Fruit fly (Drosophila melanogaster) whole organism, adult: ENCODE results near the gene SecCl.

Experiments used
- CG11617 ChIP-seq: fragments of 200-800 bp; sonication (Bioruptor generic); optimal IDR thresholded peaks from 2 replicates; lab custom pipeline; 2017; ENCODE audit warnings: mild to moderate bottlenecking, missing biosample characterization, missing genetic modification reagents, missing genetic modification characterization
- CG12768 ChIP-seq: fragments of 200-800 bp; sonication (Bioruptor generic); optimal IDR thresholded peaks from 2 replicates; lab custom pipeline; 2017; ENCODE audit warnings: missing biosample characterization, missing genetic modification characterization, mild to moderate bottlenecking, moderate library complexity, missing genetic modification reagents
- CG14711 ChIP-seq: fragments of 200-800 bp; sonication (Bioruptor generic); optimal IDR thresholded peaks from 2 replicates; lab custom pipeline; 2018; ENCODE audit warnings: missing biosample characterization, mild to moderate bottlenecking, missing genetic modification characterization, moderate library complexity
- CG1620 ChIP-seq: fragments of 200-800 bp; sonication (Bioruptor generic); optimal IDR thresholded peaks from 2 replicates; lab custom pipeline; 2016; ENCODE audit warnings: missing biosample characterization, missing genetic modification characterization
- CG33017 ChIP-seq: fragments of 200-800 bp; sonication (Bioruptor generic); optimal IDR thresholded peaks from 2 replicates; lab custom pipeline; 2018; ENCODE audit warnings: missing biosample characterization, mild to moderate bottlenecking, missing genetic modification characterization, moderate library complexity
- CG5204 ChIP-seq: fragments of 200-800 bp; sonication (Bioruptor generic); optimal IDR thresholded peaks from 2 replicates; lab custom pipeline; 2016; ENCODE audit warnings: missing biosample characterization, missing genetic modification characterization
- CG7045 ChIP-seq: fragments of 200-800 bp; sonication (Bioruptor generic); optimal IDR thresholded peaks from 2 replicates; lab custom pipeline; 2017; ENCODE audit warnings: missing biosample characterization, mild to moderate bottlenecking, missing genetic modification characterization
- CG7101 ChIP-seq: fragments of 200-800 bp; sonication (Bioruptor generic); optimal IDR thresholded peaks from 2 replicates; lab custom pipeline; 2018; ENCODE audit warnings: missing biosample characterization, mild to moderate bottlenecking, missing genetic modification characterization, moderate library complexity
- Clk ChIP-seq: fragments of 200-800 bp; sonication (Bioruptor generic); optimal IDR thresholded peaks from 2 replicates; lab custom pipeline; 2017; ENCODE audit warnings: missing biosample characterization, missing genetic modification characterization
- Crg-1 ChIP-seq: fragments of 200-800 bp; sonication (Bioruptor generic); optimal IDR thresholded peaks from 2 replicates; lab custom pipeline; 2016; ENCODE audit warnings: missing biosample characterization, missing genetic modification characterization
- Hr96 ChIP-seq: fragments of 200-800 bp; sonication (Bioruptor generic); optimal IDR thresholded peaks from 2 replicates; lab custom pipeline; 2016; ENCODE audit warnings: missing biosample characterization, missing genetic modification characterization
- Mnt ChIP-seq: fragments of 200-800 bp; sonication (Bioruptor generic); optimal IDR thresholded peaks from 2 replicates; lab custom pipeline; 2016; ENCODE audit warnings: missing biosample characterization, mild to moderate bottlenecking, missing genetic modification characterization
- bab1 ChIP-seq: fragments of 200-800 bp; sonication (Bioruptor generic); optimal IDR thresholded peaks from 3 replicates; lab custom pipeline; 2019; ENCODE audit warnings: missing biosample characterization, mild to moderate bottlenecking, missing genetic modification characterization, moderate library complexity
- cic ChIP-seq: fragments of 200-800 bp; sonication (Bioruptor generic); optimal IDR thresholded peaks from 2 replicates; lab custom pipeline; 2017; ENCODE audit warnings: missing biosample characterization, mild to moderate bottlenecking, missing genetic modification characterization, moderate library complexity
- cnc ChIP-seq, 2 experiments: fragments of >200 bp; optimal IDR thresholded peaks; 2 replicates each; lab custom pipeline; 2017
- kay ChIP-seq: fragments of 200-800 bp; sonication (Bioruptor generic); peaks from one replicate; lab custom pipeline; 2016; ENCODE audit warnings: missing biosample characterization, missing genetic modification characterization, borderline replicate concordance
- ovo ChIP-seq: fragments of 200-800 bp; sonication (Bioruptor generic); optimal IDR thresholded peaks from 2 replicates; lab custom pipeline; 2016; ENCODE audit warnings: missing biosample characterization, missing genetic modification characterization
- pad ChIP-seq: fragments of 200-800 bp; sonication (Bioruptor generic); optimal IDR thresholded peaks from 3 replicates; lab custom pipeline; 2017; ENCODE audit warnings: missing biosample characterization, missing genetic modification characterization, mild to moderate bottlenecking, moderate library complexity, missing genetic modification reagents
- tj ChIP-seq: fragments of 200-800 bp; sonication (Bioruptor generic); optimal IDR thresholded peaks from 3 replicates; lab custom pipeline; 2017; ENCODE audit warnings: missing biosample characterization, mild to moderate bottlenecking, missing genetic modification characterization, moderate library complexity
- toe ChIP-seq: fragments of 200-800 bp; sonication (Bioruptor generic); optimal IDR thresholded peaks from 2 replicates; lab custom pipeline; 2016; ENCODE audit warnings: missing biosample characterization, missing genetic modification characterization

Gene SecCl

dm6 chr3L:17470110-17470509, at the start of gene SecCl:
TSS of gene SecCl (plus strand) at chr3L:17470127.
- TF ChIP-seq Mnt (no peak), ovo (GFP tag; lab: Kevin White, UChicago) (no peak), Crg-1 (GFP tag; lab: Kevin White, UChicago) (no peak), cic (GFP tag; lab: Kevin White, UChicago) (no peak), cnc (optimal IDR thresholded peaks at IDR 0.05; lab: Kevin White, UChicago) (no peak), CG7045 (GFP tag; lab: Kevin White, UChicago) (no peak), Hr96 (GFP tag; lab: Kevin White, UChicago) (no peak), pad (GFP tag; lab: Kevin White, UChicago) (no peak), tj (GFP tag; lab: Kevin White, UChicago) (no peak), kay (GFP tag; lab: Kevin White, UChicago) (no peak), CG5204 (GFP tag; lab: Kevin White, UChicago) (no peak), CG1620 (no peak), toe (GFP tag; lab: Kevin White, UChicago) (no peak), bab1 (GFP tag; lab: Kevin White, UChicago) (no peak), CG14711 (tag; lab: Kevin White, UChicago) (no peak), CG12768 (GFP tag; lab: Kevin White, UChicago) (no peak)

dm6 chr3L:17420610-17421194, 49.2 kb upstream of the SecCl start:
- TF ChIP-seq CG12768 (GFP tag; lab: Kevin White, UChicago) (no peak), CG33017 (tag; lab: Kevin White, UChicago) (no peak), toe (GFP tag; lab: Kevin White, UChicago) (no peak), ovo (GFP tag; lab: Kevin White, UChicago) (no peak), bab1 (GFP tag; lab: Kevin White, UChicago) (no peak), cnc (optimal IDR thresholded peaks at IDR 0.05; lab: Kevin White, UChicago) (no peak), CG7101 (no peak), Clk (GFP tag; lab: Kevin White, UChicago) (no peak), tj (GFP tag; lab: Kevin White, UChicago) (no peak), cic (GFP tag; lab: Kevin White, UChicago) (no peak), CG14711 (tag; lab: Kevin White, UChicago) (no peak), CG11617 (GFP tag; lab: Kevin White, UChicago) (no peak), CG1620 (no peak), CG5204 (GFP tag; lab: Kevin White, UChicago) (no peak), Crg-1 (GFP tag; lab: Kevin White, UChicago) (no peak), CG7045 (GFP tag; lab: Kevin White, UChicago) (no peak), pad (GFP tag; lab: Kevin White, UChicago) (no peak)

- TF ChIP-seq CG7101 (peak; percentile 3), bab1 (GFP tag; lab: Kevin White, UChicago) (peak; percentile 59), tj (GFP tag; lab: Kevin White, UChicago) (peak; percentile 82), Mnt (peak; percentile 45), CG12768 (GFP tag; lab: Kevin White, UChicago) (peak; percentile 18), cnc (optimal IDR thresholded peaks at IDR 0.05; lab: Kevin White, UChicago) (no peak), CG7045 (GFP tag; lab: Kevin White, UChicago) (no peak), kay (GFP tag; lab: Kevin White, UChicago) (no peak)
Observed at dm6 chr3L:17421319-17421718, 48.6 kb upstream of the SecCl start, which contains the start of gene blot. TSS of gene blot (minus strand) at chr3L:17421514.

dm6 chr3L:17425132-17425713, 44.7 kb upstream of the SecCl start, which contains the start of the genes Sec3 and COX7B:
TSS of gene Sec3 (minus strand) at chr3L:17425217.
TSS of gene COX7B (plus strand) at chr3L:17425477.
- TF ChIP-seq CG7045 (GFP tag; lab: Kevin White, UChicago) (peak; percentile 45), toe (GFP tag; lab: Kevin White, UChicago) (peak; percentile 83), CG12768 (GFP tag; lab: Kevin White, UChicago) (peak; percentile 64), Crg-1 (GFP tag; lab: Kevin White, UChicago) (peak; percentile 68), CG11617 (GFP tag; lab: Kevin White, UChicago) (peak; percentile 67), CG7101 (peak; percentile 79), kay (GFP tag; lab: Kevin White, UChicago) (no peak), cnc (optimal IDR thresholded peaks at IDR 0.05; lab: Kevin White, UChicago) (no peak), CG33017 (tag; lab: Kevin White, UChicago) (peak; percentile 53), CG5204 (GFP tag; lab: Kevin White, UChicago) (no peak), Clk (GFP tag; lab: Kevin White, UChicago) (no peak), CG14711 (tag; lab: Kevin White, UChicago) (peak; percentile 66), Mnt (peak; percentile 72), cic (GFP tag; lab: Kevin White, UChicago) (no peak), ovo (GFP tag; lab: Kevin White, UChicago) (peak; percentile 11), pad (GFP tag; lab: Kevin White, UChicago) (peak; percentile 51), bab1 (GFP tag; lab: Kevin White, UChicago) (peak; percentile 87), CG1620 (peak; percentile 80), Hr96 (GFP tag; lab: Kevin White, UChicago) (peak; percentile 51), tj (GFP tag; lab: Kevin White, UChicago) (peak; percentile 49)

dm6 chr3L:17427013-17427412, 42.9 kb upstream of the SecCl start, which contains the start of gene Polr3G:
TSS of gene Polr3G (minus strand) at chr3L:17427130.
- no peak for TF ChIP-seq Clk (GFP tag; lab: Kevin White, UChicago)
- TF ChIP-seq CG1620, result no peak
- peak; percentile 10 for TF ChIP-seq CG7101
- TF ChIP-seq bab1 (GFP tag; lab: Kevin White, UChicago), result peak; percentile 21
- TF ChIP-seq CG11617 (GFP tag; lab: Kevin White, UChicago), result peak; percentile 18
- TF ChIP-seq Mnt, result peak; percentile 4
